Worm (Caenorhabditis elegans) whole organism, L4 larva: ENCODE results near the gene C05E7.3.

ENCODE experiments used
- F44E2.7 ChIP-seq: fragments of 200-800 bp; sonication (Bioruptor generic); IDR thresholded peaks from 2 replicates; pipeline ENCODE4 v2.1.2; 2022; ENCODE audit warnings: missing genetic modification characterization, missing compliant biosample characterization
- T20F7.1 ChIP-seq: fragments of 200-800 bp; sonication (Bioruptor generic); optimal IDR thresholded peaks from 2 replicates; lab custom pipeline; 2018; ENCODE audit warnings: mild to moderate bottlenecking, missing genetic modification characterization, missing compliant biosample characterization
- Y5F2A.4 ChIP-seq: fragments of 200-800 bp; sonication (Bioruptor generic); optimal IDR thresholded peaks from 2 replicates; lab custom pipeline; 2018; ENCODE audit warnings: mild to moderate bottlenecking, missing genetic modification characterization, missing compliant biosample characterization
- Y75B8A.6 ChIP-seq: fragments of 200-800 bp; sonication (Bioruptor generic); IDR thresholded peaks from 2 replicates; pipeline ENCODE4 v1.3.6; 2022; ENCODE audit warnings: missing genetic modification reagents, missing genetic modification characterization, missing compliant biosample characterization
- ZK546.5 ChIP-seq, 2 experiments: sonication (generic microtip); optimal IDR thresholded peaks; 2 replicates each; lab custom pipeline; 2017; ENCODE audit warnings: missing biosample characterization in 2 of 2, missing genetic modification characterization in 2 of 2
- aha-1 ChIP-seq: fragments of 150-350 bp; peaks from one replicate; lab custom pipeline; 2014; ENCODE audit warnings: missing biosample characterization, missing genetic modification characterization
- arid-1 ChIP-seq: fragments of 200-800 bp; sonication (Bioruptor generic); conservative IDR thresholded peaks from 2 replicates; pipeline ENCODE4 v1.3.6; 2022; ENCODE audit warnings: missing genetic modification reagents, missing genetic modification characterization, missing compliant biosample characterization
- attf-4 ChIP-seq: sonication (generic microtip); optimal IDR thresholded peaks from 3 replicates; lab custom pipeline; 2017; ENCODE audit warnings: missing biosample characterization, missing genetic modification characterization
- ceh-32 ChIP-seq: sonication (generic microtip); optimal IDR thresholded peaks from 2 replicates; lab custom pipeline; 2016; ENCODE audit warnings: mild to moderate bottlenecking, missing genetic modification characterization, missing compliant biosample characterization; ENCODE audit not compliant: poor library complexity
- ceh-62 ChIP-seq: sonication (generic microtip); optimal IDR thresholded peaks from 2 replicates; lab custom pipeline; 2017; ENCODE audit warnings: missing biosample characterization, missing genetic modification characterization
- ces-1 ChIP-seq: fragments of 150-350 bp; sonication (generic microtip); optimal IDR thresholded peaks from 4 replicates; lab custom pipeline; 2014; ENCODE audit warnings: missing biosample characterization, missing genetic modification reagents, missing genetic modification characterization
- cey-2 ChIP-seq: sonication (generic microtip); optimal IDR thresholded peaks from 3 replicates; lab custom pipeline; 2017; ENCODE audit warnings: missing genetic modification characterization, mild to moderate bottlenecking, missing compliant biosample characterization, antibody characterized with exemption, borderline replicate concordance; ENCODE audit not compliant: insufficient read depth
- ctbp-1 ChIP-seq: fragments of 200-800 bp; sonication (Bioruptor generic); IDR thresholded peaks from 2 replicates; pipeline ENCODE4 v1.3.6; 2022; ENCODE audit warnings: missing genetic modification reagents, missing genetic modification characterization, missing compliant biosample characterization
- daf-16 ChIP-seq, 3 experiments: sonication (generic microtip); optimal IDR thresholded peaks; 2 replicates each; lab custom pipeline; 2016 to 2017; ENCODE audit warnings: missing genetic modification characterization in 3 of 3, missing genetic modification reagents in 3 of 3, mild to moderate bottlenecking in 2 of 3, missing compliant biosample characterization in 2 of 3, missing biosample characterization in 1 of 3, moderate library complexity in 1 of 3
- dmd-6 ChIP-seq: fragments of 200-800 bp; sonication (Bioruptor generic); IDR thresholded peaks from 2 replicates; pipeline ENCODE4 v1.3.6; 2022; ENCODE audit warnings: missing genetic modification reagents, missing genetic modification characterization, missing compliant biosample characterization
- dve-1 ChIP-seq: sonication (generic microtip); optimal IDR thresholded peaks from 2 replicates; lab custom pipeline; 2017; ENCODE audit warnings: antibody characterized with exemption, mild to moderate bottlenecking, missing genetic modification characterization, missing compliant biosample characterization; ENCODE audit not compliant: insufficient read depth
- egl-27 ChIP-seq: sonication (generic microtip); optimal IDR thresholded peaks from 3 replicates; lab custom pipeline; 2017; ENCODE audit warnings: missing biosample characterization, missing genetic modification reagents, missing genetic modification characterization
- hlh-30 ChIP-seq: sonication (generic microtip); optimal IDR thresholded peaks from 2 replicates; lab custom pipeline; 2017; ENCODE audit warnings: antibody characterized with exemption, mild to moderate bottlenecking, missing genetic modification characterization, missing compliant biosample characterization; ENCODE audit not compliant: insufficient read depth
- jun-1 ChIP-seq: fragments of 150-350 bp; optimal IDR thresholded peaks from 2 replicates; lab custom pipeline; 2014; ENCODE audit warnings: missing biosample characterization, missing genetic modification reagents, missing genetic modification characterization
- lin-15B ChIP-seq: fragments of 150-350 bp; sonication (generic microtip); optimal IDR thresholded peaks from 3 replicates; lab custom pipeline; 2014; ENCODE audit warnings: missing biosample characterization, missing genetic modification characterization
- lin-29 ChIP-seq: fragments of 200-800 bp; sonication (Bioruptor generic); IDR thresholded peaks from 2 replicates; pipeline ENCODE4 v1.3.6; 2022; ENCODE audit warnings: missing genetic modification reagents, missing genetic modification characterization, missing compliant biosample characterization
- lin-39 ChIP-seq: fragments of 150-350 bp; optimal IDR thresholded peaks from 2 replicates; lab custom pipeline; 2014; ENCODE audit warnings: missing biosample characterization, missing genetic modification reagents, missing genetic modification characterization
- mdt-29 ChIP-seq: fragments of 200-800 bp; sonication (Bioruptor generic); IDR thresholded peaks from 2 replicates; pipeline ENCODE4 v1.3.6; 2022; ENCODE audit warnings: missing genetic modification reagents, missing genetic modification characterization, missing compliant biosample characterization
- mes-2 ChIP-seq: sonication (generic microtip); optimal IDR thresholded peaks from 2 replicates; lab custom pipeline; 2016; ENCODE audit warnings: missing genotype, mild to moderate bottlenecking, missing genetic modification characterization, missing compliant biosample characterization; ENCODE audit not compliant: poor library complexity, severe bottlenecking
- mxl-3 ChIP-seq: fragments of 200-800 bp; sonication (Bioruptor generic); optimal IDR thresholded peaks from 2 replicates; lab custom pipeline; 2018; ENCODE audit warnings: mild to moderate bottlenecking, missing genetic modification characterization, missing compliant biosample characterization
- nhr-10 ChIP-seq: fragments of 150-350 bp; optimal IDR thresholded peaks from 2 replicates; lab custom pipeline; 2014; ENCODE audit warnings: missing biosample characterization, missing genetic modification characterization
- nhr-25 ChIP-seq: sonication (generic microtip); optimal IDR thresholded peaks from 2 replicates; lab custom pipeline; 2017; ENCODE audit warnings: missing genetic modification characterization, mild to moderate bottlenecking, missing compliant biosample characterization, antibody characterized with exemption, moderate library complexity, borderline replicate concordance; ENCODE audit not compliant: insufficient read depth
- nhr-41 ChIP-seq: fragments of 200-800 bp; sonication (Bioruptor generic); IDR thresholded peaks from 2 replicates; pipeline ENCODE4 v1.3.6; 2022; ENCODE audit warnings: missing genetic modification reagents, missing genetic modification characterization, missing compliant biosample characterization
- nhr-42 ChIP-seq: fragments of 200-800 bp; sonication (Bioruptor generic); IDR thresholded peaks from 2 replicates; pipeline ENCODE4 v1.3.6; 2022; ENCODE audit warnings: missing genetic modification characterization, missing compliant biosample characterization
- nhr-48 ChIP-seq: sonication (generic microtip); optimal IDR thresholded peaks from 2 replicates; lab custom pipeline; 2016; ENCODE audit warnings: mild to moderate bottlenecking, missing genetic modification characterization, missing compliant biosample characterization
- nhr-6 ChIP-seq: fragments of 150-350 bp; optimal IDR thresholded peaks from 2 replicates; lab custom pipeline; 2014; ENCODE audit warnings: missing biosample characterization, missing genetic modification characterization
- nhr-76 ChIP-seq: fragments of 150-350 bp; optimal IDR thresholded peaks from 2 replicates; lab custom pipeline; 2014; ENCODE audit warnings: missing biosample characterization, missing genetic modification characterization
- rbr-2 ChIP-seq: sonication (generic microtip); optimal IDR thresholded peaks from 2 replicates; lab custom pipeline; 2016; ENCODE audit warnings: missing genotype, missing genetic modification characterization, missing compliant biosample characterization
- snpc-1.2 ChIP-seq: fragments of 200-800 bp; sonication (Bioruptor generic); IDR thresholded peaks from 2 replicates; pipeline ENCODE4 v1.3.6; 2022; ENCODE audit warnings: missing genetic modification reagents, missing genetic modification characterization, missing compliant biosample characterization
- snpc-4 ChIP-seq: fragments of 150-350 bp; optimal IDR thresholded peaks from 2 replicates; lab custom pipeline; 2014; ENCODE audit warnings: missing biosample characterization, missing genetic modification characterization
- spr-3 ChIP-seq: fragments of 200-800 bp; sonication (Bioruptor generic); optimal IDR thresholded peaks from 2 replicates; lab custom pipeline; 2018; ENCODE audit warnings: mild to moderate bottlenecking, missing genetic modification characterization, missing compliant biosample characterization
- tra-1 ChIP-seq: fragments of 200-800 bp; sonication (Bioruptor generic); IDR thresholded peaks from 2 replicates; pipeline ENCODE4 v1.3.6; 2022; ENCODE audit warnings: missing genetic modification reagents, missing genetic modification characterization, missing compliant biosample characterization
- unc-62 ChIP-seq, 3 experiments: fragments of 150-350 bp in 1 of 3; sonication (generic microtip); optimal IDR thresholded peaks in 2 of 3; peaks in 1 of 3; 1 replicate in 1 of 3; 2 replicates in 2 of 3; lab custom pipeline; 2014 to 2017; ENCODE audit warnings: missing biosample characterization in 3 of 3, missing genetic modification characterization in 3 of 3, missing genetic modification reagents in 3 of 3, missing genotype in 1 of 3
- zfp-3 ChIP-seq: fragments of 200-800 bp; sonication (Bioruptor generic); conservative IDR thresholded peaks from 2 replicates; pipeline ENCODE4 v1.3.6; 2022; ENCODE audit warnings: missing genetic modification reagents, missing genetic modification characterization, missing compliant biosample characterization
- zip-11 ChIP-seq: fragments of 200-800 bp; sonication (Bioruptor generic); IDR thresholded peaks from 2 replicates; pipeline ENCODE4 v1.3.6; 2022; ENCODE audit warnings: missing genetic modification characterization, missing compliant biosample characterization
- zip-2 ChIP-seq: fragments of 150-350 bp; optimal IDR thresholded peaks from 2 replicates; lab custom pipeline; 2014; ENCODE audit warnings: missing biosample characterization, missing genetic modification characterization
- ztf-11 ChIP-seq: fragments of 150-350 bp; optimal IDR thresholded peaks from 2 replicates; lab custom pipeline; 2014; ENCODE audit warnings: missing biosample characterization, missing genetic modification characterization

C05E7.3 gene

ce11 chrX:12946533-12946932 is at the start of gene C05E7.3:
Gene C05E7.3, minus strand, starts transcription at chrX:12946633.
- TF ChIP-seq lin-39 (tag; lab: Kevin White, UChicago) = no peak
- TF ChIP-seq ctbp-1 (GFP tag; lab: Robert Waterston, UW) = no peak
- TF ChIP-seq nhr-42 (GFP tag; lab: Robert Waterston, UW) = no peak
- no peak for TF ChIP-seq zip-11
- TF ChIP-seq lin-29 (GFP tag; lab: Robert Waterston, UW) = no peak
- TF ChIP-seq ces-1 = no peak
- no peak for TF ChIP-seq tra-1 (GFP tag; lab: Robert Waterston, UW)
- TF ChIP-seq daf-16 (GFP tag; optimal IDR thresholded peaks at IDR 0.05; lab: Kevin White, UChicago) = no peak
- TF ChIP-seq daf-16 (tag; optimal IDR thresholded peaks at IDR 0.05; lab: Kevin White, UChicago) = no peak
- no peak for TF ChIP-seq mes-2 (tag; lab: Kevin White, UChicago)
- TF ChIP-seq spr-3 (GFP tag; lab: Kevin White, UChicago) = no peak
- TF ChIP-seq jun-1 (tag; lab: Kevin White, UChicago) = no peak
- TF ChIP-seq Y75B8A.6 (GFP tag; lab: Robert Waterston, UW) = no peak
- no peak for TF ChIP-seq mxl-3 (GFP tag; lab: Kevin White, UChicago)
- no peak for TF ChIP-seq nhr-76 (tag; lab: Kevin White, UChicago)
- no peak for TF ChIP-seq zip-2 (tag; lab: Kevin White, UChicago)
- TF ChIP-seq hlh-30 (tag; lab: Kevin White, UChicago) = no peak
- TF ChIP-seq snpc-1.2 (GFP tag; lab: Robert Waterston, UW) = no peak
- no peak for TF ChIP-seq rbr-2 (tag; lab: Kevin White, UChicago)

DNA sequence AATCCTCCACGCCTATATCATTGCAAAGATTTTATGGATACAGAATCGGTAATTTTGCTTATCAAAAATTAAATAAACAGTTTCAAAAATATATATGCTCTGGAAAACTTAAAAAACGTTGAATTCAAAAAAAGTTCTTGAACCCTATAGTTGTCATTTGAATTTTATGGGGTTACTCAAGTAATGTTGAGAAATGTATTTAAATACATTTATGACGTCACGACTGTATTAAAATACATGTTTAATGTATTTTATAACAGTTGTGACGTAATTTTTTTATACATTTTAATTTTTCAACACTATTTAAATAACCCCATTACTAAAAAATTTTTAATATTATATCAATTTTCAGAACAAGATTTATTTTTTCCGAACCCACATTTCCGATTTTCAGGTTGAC is 49.7 kb upstream of the C05E7.3 start:
- no peak for TF ChIP-seq zip-11
- TF ChIP-seq lin-15B (tag; lab: Kevin White, UChicago) = no peak
- no peak for TF ChIP-seq dve-1 (tag; lab: Kevin White, UChicago)
- no peak for TF ChIP-seq ces-1
- TF ChIP-seq nhr-25 (tag; lab: Kevin White, UChicago) = no peak
- no peak for TF ChIP-seq nhr-41 (GFP tag; lab: Robert Waterston, UW)
- TF ChIP-seq zfp-3 (GFP tag; lab: Robert Waterston, UW) = no peak
- no peak for TF ChIP-seq attf-4 (tag; lab: Kevin White, UChicago)
- TF ChIP-seq Y75B8A.6 (GFP tag; lab: Robert Waterston, UW) = no peak
- TF ChIP-seq, all 104 proteins: peak for 0

ce11 chrX:12990529-12991520 is 44.4 kb upstream of the C05E7.3 start, which contains the start of the genes F11C1.1 and vwa-8:
Gene F11C1.1, minus strand, starts transcription at chrX:12990579.
Gene vwa-8, plus strand, starts transcription at chrX:12991470.
- TF ChIP-seq nhr-48 = peak; percentile 58
- no peak for TF ChIP-seq Y5F2A.4
- TF ChIP-seq aha-1 (tag; lab: Kevin White, UChicago) = peak; percentile 98
- TF ChIP-seq arid-1 (GFP tag; lab: Robert Waterston, UW) = 0 out of 2 replicates have a peak, but pooled peaks have one; percentile 28
- peak; percentile 74 for TF ChIP-seq nhr-6 (tag; lab: Kevin White, UChicago)
- TF ChIP-seq hlh-30 (tag; lab: Kevin White, UChicago) = peak; percentile 79
- TF ChIP-seq ceh-32 (tag; lab: Kevin White, UChicago) = no peak
- no peak for TF ChIP-seq unc-62 (GFP tag; optimal IDR thresholded peaks at IDR 0.05 in 1 of 2; lab: Kevin White, UChicago)
- TF ChIP-seq unc-62 (tag; optimal IDR thresholded peaks at IDR 0.05; lab: Kevin White, UChicago) = no peak
- TF ChIP-seq ZK546.5 (tag; optimal IDR thresholded peaks at IDR 0.05; lab: Kevin White, UChicago) = no peak
- TF ChIP-seq F44E2.7 (GFP tag; lab: Robert Waterston, UW) = no peak
- TF ChIP-seq cey-2 = no peak
- no peak for TF ChIP-seq snpc-4 (tag; lab: Kevin White, UChicago)
- peak; percentile 30 for TF ChIP-seq mes-2 (tag; lab: Kevin White, UChicago)
- peak; percentile 89 for TF ChIP-seq nhr-10 (tag; lab: Kevin White, UChicago)
- no peak for TF ChIP-seq mdt-29 (GFP tag; lab: Robert Waterston, UW)
- TF ChIP-seq dmd-6 (GFP tag; lab: Robert Waterston, UW) = peak; percentile 46; the same call in 1 of the 2 replicates
- no peak for TF ChIP-seq ztf-11 (tag; lab: Kevin White, UChicago)
- no peak for TF ChIP-seq ceh-62
- TF ChIP-seq egl-27 (tag; lab: Kevin White, UChicago) = no peak
- TF ChIP-seq T20F7.1 (GFP tag; lab: Kevin White, UChicago) = peak; percentile 49
- no peak for TF ChIP-seq tra-1 (GFP tag; lab: Robert Waterston, UW)
- TF ChIP-seq ces-1 = no peak
- TF ChIP-seq nhr-25 (tag; lab: Kevin White, UChicago) = peak; percentile 82
